Worm (Caenorhabditis elegans) whole organism, L1 larva: ENCODE measurements around the gene C06B3.1.

ENCODE experiments used
- C04F5.9 ChIP-seq: sonication (generic microtip); optimal IDR thresholded peaks from 2 replicates; lab custom pipeline; 2016; ENCODE audit warnings: missing genetic modification characterization, missing compliant biosample characterization
- aha-1 ChIP-seq: fragments of 150-350 bp; optimal IDR thresholded peaks from 2 replicates; lab custom pipeline; 2014; ENCODE audit warnings: missing biosample characterization, missing genetic modification characterization
- ama-1 ChIP-seq: fragments of 150-350 bp; optimal IDR thresholded peaks from 2 replicates; lab custom pipeline; 2014
- ceh-63 ChIP-seq: fragments of 200-800 bp; sonication (Bioruptor generic); optimal IDR thresholded peaks from 2 replicates; lab custom pipeline; 2018; ENCODE audit warnings: mild to moderate bottlenecking, missing genetic modification characterization, missing compliant biosample characterization
- ceh-90 ChIP-seq: sonication (generic microtip); optimal IDR thresholded peaks from 2 replicates; lab custom pipeline; 2016; ENCODE audit warnings: missing genetic modification characterization, missing compliant biosample characterization
- ces-1 ChIP-seq: fragments of 150-350 bp; optimal IDR thresholded peaks from 2 replicates; lab custom pipeline; 2014; ENCODE audit warnings: missing biosample characterization, missing genetic modification reagents, missing genetic modification characterization
- dpl-1 ChIP-seq, 3 experiments: fragments of 150-350 bp in 2 of 3; sonication (generic microtip) in 1 of 3; optimal IDR thresholded peaks; 2 replicates each; lab custom pipeline; 2014 to 2017; ENCODE audit warnings: missing biosample characterization in 3 of 3, missing genetic modification characterization in 3 of 3, missing genetic modification reagents in 3 of 3
- efl-3 ChIP-seq: fragments of 200-800 bp; sonication (Bioruptor generic); optimal IDR thresholded peaks from 2 replicates; lab custom pipeline; 2018; ENCODE audit warnings: mild to moderate bottlenecking, missing genetic modification characterization, missing compliant biosample characterization
- egl-13 ChIP-seq: sonication (generic microtip); optimal IDR thresholded peaks from 2 replicates; lab custom pipeline; 2016; ENCODE audit warnings: missing genotype, missing genetic modification reagents, missing genetic modification characterization, missing compliant biosample characterization
- ets-5 ChIP-seq: fragments of 200-800 bp; sonication (Bioruptor generic); IDR thresholded peaks from 2 replicates; pipeline ENCODE4 v1.3.6; 2022; ENCODE audit warnings: missing genetic modification characterization, missing compliant biosample characterization
- isw-1 ChIP-seq: fragments of 200-800 bp; sonication (Bioruptor generic); IDR thresholded peaks from 2 replicates; pipeline ENCODE4 v1.3.6; 2022; ENCODE audit warnings: missing genetic modification characterization, missing compliant biosample characterization
- jun-1 ChIP-seq: fragments of 150-350 bp; optimal IDR thresholded peaks from 2 replicates; lab custom pipeline; 2014; ENCODE audit warnings: missing biosample characterization, missing genetic modification reagents, missing genetic modification characterization
- lin-14 ChIP-seq: fragments of 200-800 bp; sonication (Bioruptor generic); optimal IDR thresholded peaks from 2 replicates; lab custom pipeline; 2018; ENCODE audit warnings: mild to moderate bottlenecking, missing genetic modification characterization, moderate library complexity, missing compliant biosample characterization
- lir-3 ChIP-seq: sonication (generic microtip); optimal IDR thresholded peaks from 2 replicates; lab custom pipeline; 2016; ENCODE audit warnings: mild to moderate bottlenecking, missing genetic modification characterization, moderate library complexity, missing compliant biosample characterization; ENCODE audit not compliant: poor library complexity
- lsy-2 ChIP-seq, 2 experiments: fragments of 150-350 bp; optimal IDR thresholded peaks; 2 replicates each; lab custom pipeline; 2014; ENCODE audit warnings: missing biosample characterization in 2 of 2, missing genetic modification characterization in 2 of 2
- nhr-11 ChIP-seq: fragments of 150-350 bp; optimal IDR thresholded peaks from 2 replicates; lab custom pipeline; 2014; ENCODE audit warnings: missing biosample characterization, missing genetic modification characterization
- nhr-19 ChIP-seq: fragments of 200-800 bp; sonication (Bioruptor generic); conservative IDR thresholded peaks from 2 replicates; pipeline ENCODE4 v1.3.6; 2022; ENCODE audit warnings: missing genetic modification characterization, missing compliant biosample characterization
- nhr-20 ChIP-seq: sonication (generic microtip); optimal IDR thresholded peaks from 2 replicates; lab custom pipeline; 2016; ENCODE audit warnings: mild to moderate bottlenecking, missing genetic modification characterization, missing compliant biosample characterization
- nhr-28 ChIP-seq: fragments of 150-350 bp; optimal IDR thresholded peaks from 2 replicates; lab custom pipeline; 2014; ENCODE audit warnings: missing biosample characterization, missing genetic modification characterization
- nhr-47 ChIP-seq: sonication (generic microtip); optimal IDR thresholded peaks from 2 replicates; lab custom pipeline; 2016; ENCODE audit warnings: mild to moderate bottlenecking, missing genetic modification characterization, moderate library complexity, missing compliant biosample characterization
- nhr-84 ChIP-seq: sonication (generic microtip); optimal IDR thresholded peaks from 2 replicates; lab custom pipeline; 2017; ENCODE audit warnings: missing biosample characterization, missing genetic modification characterization
- nhr-85 ChIP-seq: sonication (generic microtip); peaks from one replicate; lab custom pipeline; 2016; ENCODE audit warnings: missing genetic modification characterization, inconsistent platforms, missing compliant biosample characterization
- pag-3 ChIP-seq: sonication (generic microtip); optimal IDR thresholded peaks from 2 replicates; lab custom pipeline; 2017; ENCODE audit warnings: missing genetic modification characterization, mild to moderate bottlenecking, missing compliant biosample characterization, antibody characterized with exemption, borderline replicate concordance; ENCODE audit not compliant: insufficient read depth
- pax-3 ChIP-seq: fragments of 200-800 bp; sonication (Bioruptor generic); optimal IDR thresholded peaks from 2 replicates; lab custom pipeline; 2018; ENCODE audit warnings: mild to moderate bottlenecking, missing genetic modification characterization, moderate library complexity, missing compliant biosample characterization
- pqm-1 ChIP-seq: sonication (generic microtip); optimal IDR thresholded peaks from 3 replicates; lab custom pipeline; 2017; ENCODE audit warnings: missing biosample characterization, missing genetic modification characterization
- skn-1 ChIP-seq: fragments of 150-350 bp; optimal IDR thresholded peaks from 2 replicates; lab custom pipeline; 2014; ENCODE audit warnings: missing biosample characterization, missing genetic modification characterization
- sox-4 ChIP-seq: sonication (generic microtip); optimal IDR thresholded peaks from 2 replicates; lab custom pipeline; 2016; ENCODE audit warnings: missing genetic modification characterization, missing compliant biosample characterization
- tbx-2 ChIP-seq: sonication (generic microtip); optimal IDR thresholded peaks from 2 replicates; lab custom pipeline; 2016; ENCODE audit warnings: missing genetic modification characterization, missing compliant biosample characterization
- unc-130 ChIP-seq: fragments of 150-350 bp; optimal IDR thresholded peaks from 2 replicates; lab custom pipeline; 2017; ENCODE audit warnings: missing biosample characterization, missing genetic modification characterization, inconsistent platforms
- unc-30 ChIP-seq: sonication (generic microtip); optimal IDR thresholded peaks from 2 replicates; lab custom pipeline; 2017; ENCODE audit warnings: missing biosample characterization, missing genetic modification characterization
- unc-62 ChIP-seq: fragments of 150-350 bp; optimal IDR thresholded peaks from 2 replicates; lab custom pipeline; 2014; ENCODE audit warnings: missing biosample characterization, missing genetic modification reagents, missing genetic modification characterization
- vab-15 ChIP-seq: sonication (generic microtip); optimal IDR thresholded peaks from 2 replicates; lab custom pipeline; 2017; ENCODE audit warnings: missing genotype, mild to moderate bottlenecking, missing genetic modification characterization, missing compliant biosample characterization
- zip-4 ChIP-seq: fragments of 200-800 bp; sonication (Bioruptor generic); optimal IDR thresholded peaks from 2 replicates; lab custom pipeline; 2018; ENCODE audit warnings: mild to moderate bottlenecking, missing genetic modification characterization, moderate library complexity, missing compliant biosample characterization

The C06B3.1 gene

DNA sequence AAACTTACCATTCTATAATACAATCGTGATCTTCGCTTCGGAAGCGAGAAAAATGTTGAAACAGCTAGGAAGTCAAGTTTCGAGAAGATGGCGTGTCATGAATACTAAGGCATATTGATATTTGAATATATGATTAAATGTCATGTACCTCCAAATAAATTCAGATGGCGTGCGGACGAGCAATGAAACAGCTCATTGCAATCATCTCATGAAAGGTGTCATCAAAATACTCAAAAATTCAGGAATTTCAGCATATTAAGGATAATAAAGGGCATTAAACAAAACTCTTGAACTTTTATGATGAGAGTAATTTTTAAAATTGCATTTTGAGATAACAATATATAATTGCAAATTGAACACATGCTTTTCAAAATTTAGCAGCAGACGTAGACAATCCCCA, 12.8 kb downstream of the C06B3.1 start, which contains the start of gene gcy-32:
Gene gcy-32, minus strand, starts transcription at position 101 of the 400 bp plus-strand sequence.
- no peak for TF ChIP-seq ces-1
- TF ChIP-seq pag-3 (tag; lab: Kevin White, UChicago), result no peak
- TF ChIP-seq C04F5.9, result no peak
- TF ChIP-seq pax-3 (tag; lab: Kevin White, UChicago), result no peak
- TF ChIP-seq zip-4 (GFP tag; lab: Kevin White, UChicago), result no peak
- TF ChIP-seq, all 84 proteins: peak for 0

DNA sequence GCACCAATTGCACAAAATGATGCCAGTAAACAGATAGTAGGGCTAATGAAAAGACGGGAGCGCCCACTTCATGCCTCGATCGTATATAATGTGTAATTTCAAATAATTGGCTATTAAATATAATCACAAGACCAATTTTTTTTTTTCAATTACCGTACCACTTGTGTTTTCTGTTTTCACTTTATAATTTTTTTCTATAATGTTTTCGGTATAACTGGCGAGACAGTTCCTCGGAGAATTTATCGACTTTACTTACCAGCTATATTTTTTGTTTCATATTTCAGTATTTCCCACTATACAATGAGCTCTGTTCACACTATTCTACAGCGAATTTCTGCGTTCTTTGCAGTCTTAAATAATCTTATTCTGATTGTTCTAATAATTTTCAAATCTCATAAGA, 13.6 kb downstream of the C06B3.1 start, which contains the start of gene str-252:
Gene str-252, plus strand, starts transcription at position 301 of the 400 bp plus-strand sequence.
- TF ChIP-seq lsy-2 (tag; optimal IDR thresholded peaks at IDR 0.05; lab: Kevin White, UChicago) (no peak), nhr-84 (no peak), aha-1 (tag; lab: Kevin White, UChicago) (no peak), nhr-28 (tag; lab: Kevin White, UChicago) (no peak), unc-62 (GFP tag; lab: Kevin White, UChicago) (no peak), vab-15 (tag; lab: Kevin White, UChicago) (no peak)
- TF ChIP-seq, all 84 proteins: peak for 0

DNA sequence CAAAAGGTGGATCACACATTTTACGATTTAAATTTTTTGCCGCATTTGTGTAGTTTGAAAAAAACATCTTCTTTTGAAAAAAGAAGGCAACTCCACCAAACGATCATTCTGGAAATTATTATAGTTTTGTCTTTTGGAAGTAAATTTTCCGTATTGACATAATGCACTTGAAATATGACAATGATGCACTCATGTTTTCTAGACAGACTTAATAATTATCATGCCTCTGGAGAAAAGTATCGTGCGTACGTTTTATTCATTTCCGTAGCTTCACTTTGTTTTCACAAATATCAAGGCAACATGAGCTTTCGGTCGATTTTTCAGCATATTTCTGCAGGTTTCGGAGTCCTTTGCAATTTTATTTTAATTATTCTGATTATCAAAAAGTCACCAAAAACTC, 15.7 kb downstream of the C06B3.1 start, which contains the start of gene str-250:
Gene str-250, plus strand, starts transcription at position 301 of the 400 bp plus-strand sequence.
- no peak for TF ChIP-seq ceh-90 (tag; lab: Kevin White, UChicago)
- no peak for TF ChIP-seq efl-3 (GFP tag; lab: Kevin White, UChicago)
- TF ChIP-seq nhr-20 (tag; lab: Kevin White, UChicago), result no peak
- no peak for TF ChIP-seq ceh-63 (GFP tag; lab: Kevin White, UChicago)

DNA sequence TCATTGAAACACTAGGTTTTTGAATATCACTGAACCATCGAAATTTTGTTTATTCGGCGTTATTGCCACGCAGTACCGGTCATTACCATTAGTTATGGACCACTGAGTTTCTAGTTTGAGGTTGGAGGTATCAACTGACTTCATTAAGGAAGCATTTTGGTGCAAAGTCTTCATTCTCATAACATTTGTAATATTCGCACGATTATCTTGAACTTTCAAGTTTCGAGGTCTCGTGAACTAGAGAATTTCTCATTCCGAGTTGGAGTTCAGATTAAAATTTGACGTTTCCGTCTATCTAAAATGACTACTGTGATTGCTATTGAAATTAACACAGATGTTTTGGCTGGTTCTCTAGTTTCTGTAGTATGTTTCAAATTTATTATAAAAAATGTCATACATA, 18.1 kb downstream of the C06B3.1 start, which contains the start of gene srx-42:
Gene srx-42, plus strand, starts transcription at position 301 of the 400 bp plus-strand sequence.
- TF ChIP-seq skn-1 (tag; lab: Kevin White, UChicago) (no peak), dpl-1 (GFP tag; optimal IDR thresholded peaks at IDR 0.05; lab: Kevin White, UChicago) (no peak), nhr-84 (no peak), ces-1 (no peak), nhr-47 (tag; lab: Kevin White, UChicago) (no peak), nhr-11 (tag; lab: Kevin White, UChicago) (no peak)

DNA sequence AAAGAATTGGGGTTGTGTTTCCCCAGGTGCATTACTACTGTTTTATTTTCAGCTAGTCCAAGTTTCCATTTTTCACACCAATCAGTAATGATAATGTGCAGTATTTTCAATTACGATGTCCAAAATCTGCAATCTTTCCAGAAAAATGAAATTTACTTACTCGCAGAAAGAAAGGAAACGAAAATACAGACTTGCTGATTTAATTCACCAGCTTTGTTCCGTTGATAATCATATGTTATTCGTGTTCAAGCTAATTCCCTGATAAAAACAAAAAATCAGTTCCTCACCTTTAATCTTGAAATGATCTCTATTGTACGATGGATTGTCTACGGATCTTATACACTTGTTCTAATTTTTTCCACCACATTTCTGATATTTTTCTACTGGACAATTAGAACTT, 21.3 kb downstream of the C06B3.1 start, which contains the start of gene srxa-11:
Gene srxa-11, plus strand, starts transcription at position 301 of the 400 bp plus-strand sequence.
- TF ChIP-seq pag-3 (tag; lab: Kevin White, UChicago) (no peak), tbx-2 (tag; lab: Kevin White, UChicago) (no peak)

DNA sequence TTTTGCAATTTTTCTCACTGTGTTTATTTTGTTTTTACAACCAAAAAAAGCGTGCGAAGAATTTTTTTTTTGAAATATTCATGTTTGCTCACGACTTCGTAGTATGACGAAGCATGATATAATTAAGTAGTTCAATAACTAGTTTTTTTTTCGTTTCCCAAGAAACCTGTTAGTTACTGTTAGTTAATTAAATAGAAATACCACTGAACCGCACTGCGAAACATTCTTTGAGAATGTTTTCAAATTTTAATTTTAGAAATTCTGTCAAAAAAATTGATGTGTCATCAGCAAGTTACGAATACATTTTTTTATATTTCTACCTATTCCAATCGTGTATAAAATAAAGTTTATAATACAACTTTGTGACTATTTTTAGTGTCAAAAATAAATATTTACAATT, 23.8 kb downstream of the C06B3.1 start, which contains the start of gene srxa-12:
Gene srxa-12, plus strand, starts transcription at position 301 of the 400 bp plus-strand sequence.
- TF ChIP-seq jun-1 (tag; lab: Kevin White, UChicago), result no peak
- TF ChIP-seq lin-14 (GFP tag; lab: Kevin White, UChicago), result no peak
- TF ChIP-seq unc-30 (tag; lab: Kevin White, UChicago), result no peak
- no peak for TF ChIP-seq lir-3 (tag; lab: Kevin White, UChicago)
- no peak for TF ChIP-seq unc-130 (tag; lab: Kevin White, UChicago)
- no peak for TF ChIP-seq nhr-19
- no peak for TF ChIP-seq vab-15 (tag; lab: Kevin White, UChicago)
- no peak for TF ChIP-seq nhr-85 (tag; lab: Kevin White, UChicago)
- TF ChIP-seq sox-4 (tag; lab: Kevin White, UChicago), result no peak
- no peak for TF ChIP-seq pag-3 (tag; lab: Kevin White, UChicago)
- no peak for TF ChIP-seq ceh-63 (GFP tag; lab: Kevin White, UChicago)
- no peak for TF ChIP-seq isw-1 (GFP tag; lab: Robert Waterston, UW)
- TF ChIP-seq ama-1 (lab: Kevin White, UChicago), result no peak
- no peak for TF ChIP-seq pqm-1 (tag; lab: Kevin White, UChicago)
- no peak for TF ChIP-seq egl-13
- no peak for TF ChIP-seq ets-5
